Worm (Caenorhabditis elegans) whole organism, late embryonic: Measurements from ENCODE around the gene fbxb-35.
"Not testable (repeated sequence)": the region's sequence is repeated elsewhere in the genome, so short reads cannot be mapped to it uniquely, and the experiment has no call there.

Experiments used
- C38D4.7 ChIP-seq: fragments of 200-800 bp; sonication (Bioruptor generic); optimal IDR thresholded peaks from 2 replicates; lab custom pipeline; 2018; ENCODE audit warnings: mild to moderate bottlenecking, missing genetic modification characterization, moderate library complexity, missing compliant biosample characterization
- F13H6.1 ChIP-seq: sonication (generic microtip); optimal IDR thresholded peaks from 2 replicates; lab custom pipeline; 2016; ENCODE audit warnings: missing genetic modification characterization, missing compliant biosample characterization
- Y22D7AL.16 ChIP-seq: sonication (generic microtip); optimal IDR thresholded peaks from 2 replicates; lab custom pipeline; 2016; ENCODE audit warnings: missing genetic modification characterization, missing compliant biosample characterization
- ahr-1 ChIP-seq: sonication (generic microtip); optimal IDR thresholded peaks from 2 replicates; lab custom pipeline; 2016; ENCODE audit warnings: missing genetic modification characterization, missing compliant biosample characterization
- ama-1 ChIP-seq: fragments of 150-350 bp; optimal IDR thresholded peaks from 2 replicates; lab custom pipeline; 2014
- ceh-14 ChIP-seq: sonication (generic microtip); optimal IDR thresholded peaks from 2 replicates; lab custom pipeline; 2016; ENCODE audit warnings: missing genotype, missing genetic modification characterization, missing compliant biosample characterization
- ceh-18 ChIP-seq: sonication (generic microtip); optimal IDR thresholded peaks from 2 replicates; lab custom pipeline; 2016; ENCODE audit warnings: missing genetic modification characterization, missing compliant biosample characterization
- ceh-34 ChIP-seq: sonication (generic microtip); optimal IDR thresholded peaks from 2 replicates; lab custom pipeline; 2016; ENCODE audit warnings: mild to moderate bottlenecking, missing genetic modification characterization, missing compliant biosample characterization
- ceh-48 ChIP-seq: sonication (generic microtip); optimal IDR thresholded peaks from 2 replicates; lab custom pipeline; 2016; ENCODE audit warnings: missing genetic modification characterization, inconsistent platforms, missing compliant biosample characterization
- ceh-6 ChIP-seq: fragments of 200-800 bp; sonication (Bioruptor generic); optimal IDR thresholded peaks from 2 replicates; lab custom pipeline; 2018; ENCODE audit warnings: mild to moderate bottlenecking, missing genetic modification characterization, missing compliant biosample characterization
- che-1 ChIP-seq: sonication (generic microtip); optimal IDR thresholded peaks from 2 replicates; lab custom pipeline; 2016; ENCODE audit warnings: mild to moderate bottlenecking, missing genetic modification characterization, missing compliant biosample characterization
- dve-1 ChIP-seq: sonication (generic microtip); optimal IDR thresholded peaks from 2 replicates; lab custom pipeline; 2017; ENCODE audit warnings: antibody characterized with exemption, mild to moderate bottlenecking, missing genetic modification characterization, missing compliant biosample characterization
- elt-2 ChIP-seq: sonication (generic microtip); optimal IDR thresholded peaks from 2 replicates; lab custom pipeline; 2016; ENCODE audit warnings: missing genetic modification reagents, missing genetic modification characterization, missing compliant biosample characterization
- elt-4 ChIP-seq: sonication (generic microtip); optimal IDR thresholded peaks from 2 replicates; lab custom pipeline; 2016; ENCODE audit warnings: missing genetic modification characterization, missing compliant biosample characterization
- eyg-1 ChIP-seq: sonication (generic microtip); optimal IDR thresholded peaks from 2 replicates; lab custom pipeline; 2016; ENCODE audit warnings: missing genotype, missing genetic modification characterization, missing compliant biosample characterization
- fkh-10 ChIP-seq: fragments of 150-350 bp; optimal IDR thresholded peaks from 2 replicates; lab custom pipeline; 2014; ENCODE audit warnings: missing biosample characterization, missing genetic modification reagents, missing genetic modification characterization
- fkh-6 ChIP-seq: sonication (generic microtip); optimal IDR thresholded peaks from 2 replicates; lab custom pipeline; 2016; ENCODE audit warnings: missing genetic modification characterization, missing compliant biosample characterization
- gmeb-2 ChIP-seq: sonication (generic microtip); optimal IDR thresholded peaks from 2 replicates; lab custom pipeline; 2016; ENCODE audit warnings: missing genetic modification characterization, inconsistent platforms, missing compliant biosample characterization
- hlh-8 ChIP-seq: sonication (generic microtip); optimal IDR thresholded peaks from 2 replicates; lab custom pipeline; 2016; ENCODE audit warnings: missing genotype, missing genetic modification characterization, missing compliant biosample characterization
- lin-11 ChIP-seq: fragments of 200-800 bp; sonication (Bioruptor generic); optimal IDR thresholded peaks from 2 replicates; lab custom pipeline; 2018; ENCODE audit warnings: mild to moderate bottlenecking, missing genetic modification characterization, missing compliant biosample characterization
- nhr-232 ChIP-seq: sonication (generic microtip); optimal IDR thresholded peaks from 2 replicates; lab custom pipeline; 2016; ENCODE audit warnings: missing genetic modification characterization, missing compliant biosample characterization
- npax-4 ChIP-seq: sonication (generic microtip); optimal IDR thresholded peaks from 2 replicates; lab custom pipeline; 2016; ENCODE audit warnings: missing genetic modification characterization, missing compliant biosample characterization
- pat-9 ChIP-seq: fragments of 200-800 bp; sonication (Bioruptor generic); optimal IDR thresholded peaks from 2 replicates; lab custom pipeline; 2018; ENCODE audit warnings: mild to moderate bottlenecking, missing genetic modification characterization, moderate library complexity, missing compliant biosample characterization
- pha-2 ChIP-seq: sonication (generic microtip); optimal IDR thresholded peaks from 2 replicates; lab custom pipeline; 2017; ENCODE audit warnings: mild to moderate bottlenecking, missing genetic modification characterization, missing compliant biosample characterization
- pha-4 ChIP-seq: fragments of 150-350 bp; optimal IDR thresholded peaks from 2 replicates; lab custom pipeline; 2018; ENCODE audit warnings: missing biosample characterization, missing genetic modification reagents, missing genetic modification characterization
- pqm-1 ChIP-seq: sonication (generic microtip); optimal IDR thresholded peaks from 2 replicates; lab custom pipeline; 2016; ENCODE audit warnings: missing genetic modification characterization, missing compliant biosample characterization
- pros-1 ChIP-seq: fragments of 150-350 bp; optimal IDR thresholded peaks from 2 replicates; lab custom pipeline; 2014; ENCODE audit warnings: missing biosample characterization, missing genetic modification reagents, missing genetic modification characterization
- ref-2 ChIP-seq: sonication (generic microtip); optimal IDR thresholded peaks from 2 replicates; lab custom pipeline; 2016; ENCODE audit warnings: missing genetic modification characterization, missing compliant biosample characterization
- sdc-2 ChIP-seq: sonication (generic microtip); optimal IDR thresholded peaks from 2 replicates; lab custom pipeline; 2016; ENCODE audit warnings: missing genotype, missing genetic modification characterization, missing compliant biosample characterization
- syd-9 ChIP-seq: sonication (generic microtip); optimal IDR thresholded peaks from 2 replicates; lab custom pipeline; 2016; ENCODE audit warnings: mild to moderate bottlenecking, missing genetic modification characterization, moderate library complexity, missing compliant biosample characterization
- tbx-2 ChIP-seq: sonication (generic microtip); optimal IDR thresholded peaks from 2 replicates; lab custom pipeline; 2016; ENCODE audit warnings: missing genetic modification characterization, missing compliant biosample characterization
- tbx-7 ChIP-seq: sonication (generic microtip); optimal IDR thresholded peaks from 2 replicates; lab custom pipeline; 2016; ENCODE audit warnings: missing genotype, missing genetic modification characterization, missing compliant biosample characterization
- ttx-3 ChIP-seq: sonication (generic microtip); optimal IDR thresholded peaks from 2 replicates; lab custom pipeline; 2016; ENCODE audit warnings: missing genetic modification reagents, missing genetic modification characterization, missing compliant biosample characterization
- unc-3 ChIP-seq, 2 experiments: fragments of 200-800 bp in 1 of 2; sonication (Bioruptor generic) in 1 of 2; sonication (generic microtip) in 1 of 2; conservative IDR thresholded peaks in 1 of 2; optimal IDR thresholded peaks in 1 of 2; 2 replicates each; pipeline versions ENCODE4 v1.3.6 to Lab custom; 2016 to 2022; ENCODE audit warnings: missing compliant biosample characterization in 2 of 2, missing genetic modification characterization in 2 of 2, missing genetic modification reagents in 1 of 2
- unc-42 ChIP-seq: sonication (generic microtip); optimal IDR thresholded peaks from 2 replicates; lab custom pipeline; 2016; ENCODE audit warnings: missing genotype, missing genetic modification characterization, missing compliant biosample characterization
- unc-86 ChIP-seq: sonication (generic microtip); optimal IDR thresholded peaks from 2 replicates; lab custom pipeline; 2016; ENCODE audit warnings: missing genetic modification characterization, missing compliant biosample characterization
- zip-5 ChIP-seq: sonication (generic microtip); optimal IDR thresholded peaks from 2 replicates; lab custom pipeline; 2016; ENCODE audit warnings: missing genetic modification characterization, missing compliant biosample characterization
- ztf-16 ChIP-seq: sonication (generic microtip); optimal IDR thresholded peaks from 2 replicates; lab custom pipeline; 2017; ENCODE audit warnings: missing genetic modification characterization, missing compliant biosample characterization

fbxb-35 gene

ce11 chrII:2063989-2064388 lies 12.5 kb downstream of the fbxb-35 start, which contains the start of gene F07E5.13:
F07E5.13 (minus strand) TSS chrII:2064089.
- TF ChIP-seq elt-4 (tag; lab: Kevin White, UChicago) (no peak), tbx-7 (tag; lab: Kevin White, UChicago) (no peak), ttx-3 (tag; lab: Kevin White, UChicago) (no peak), dve-1 (tag; lab: Kevin White, UChicago) (no peak), eyg-1 (tag; lab: Kevin White, UChicago) (no peak), ceh-34 (tag; lab: Kevin White, UChicago) (no peak), nhr-232 (no peak), ztf-16 (tag; lab: Kevin White, UChicago) (no peak), syd-9 (no peak), C38D4.7 (GFP tag; lab: Kevin White, UChicago) (no peak)

- TF ChIP-seq ref-2 (tag; lab: Kevin White, UChicago) = no peak
- TF ChIP-seq ceh-18 (tag; lab: Kevin White, UChicago) = no peak
- TF ChIP-seq unc-3 (GFP tag; conservative IDR thresholded peaks at IDR 0.05; lab: Robert Waterston, UW) = no peak
- no peak for TF ChIP-seq unc-3 (tag; optimal IDR thresholded peaks at IDR 0.05; lab: Kevin White, UChicago)
- no peak for TF ChIP-seq pqm-1
- TF ChIP-seq Y22D7AL.16 (tag; lab: Kevin White, UChicago) = no peak
- no peak for TF ChIP-seq unc-86 (tag; lab: Kevin White, UChicago)
These were observed 13.0 kb downstream of the fbxb-35 start, which contains the start of gene fbxb-6 for ce11 chrII:2064497-2064896. fbxb-6 (plus strand) TSS chrII:2064797.

- TF ChIP-seq C38D4.7 (GFP tag; lab: Kevin White, UChicago); fkh-6 (tag; lab: Kevin White, UChicago); tbx-7 (tag; lab: Kevin White, UChicago): not testable (repeated sequence)
- TF ChIP-seq, all 69 proteins: peak for 0; not testable (repeated sequence) for 69
These were observed 16.1 kb downstream of the fbxb-35 start, which contains the start of gene F07E5.12 for ce11 chrII:2067451-2068021. F07E5.12 (plus strand) TSS chrII:2067971.

- TF ChIP-seq fkh-6 (tag; lab: Kevin White, UChicago) (no peak), npax-4 (tag; lab: Kevin White, UChicago) (no peak), tbx-2 (tag; lab: Kevin White, UChicago) (no peak), pha-4 (tag; lab: Kevin White, UChicago) (no peak), ref-2 (tag; lab: Kevin White, UChicago) (no peak), unc-3 (GFP tag; conservative IDR thresholded peaks at IDR 0.05; lab: Robert Waterston, UW) (no peak), unc-3 (tag; optimal IDR thresholded peaks at IDR 0.05; lab: Kevin White, UChicago) (no peak), ahr-1 (tag; lab: Kevin White, UChicago) (no peak), pros-1 (tag; lab: Kevin White, UChicago) (no peak), unc-42 (tag; lab: Kevin White, UChicago) (no peak), sdc-2 (no peak), gmeb-2 (tag; lab: Kevin White, UChicago) (no peak), ceh-14 (tag; lab: Kevin White, UChicago) (no peak), ama-1 (lab: Kevin White, UChicago) (no peak)
These were observed 20.0 kb downstream of the fbxb-35 start, which contains the start of gene F07E5.7 for ce11 chrII:2071429-2071828. F07E5.7 (minus strand) TSS chrII:2071529.

- TF ChIP-seq hlh-8 (tag; lab: Kevin White, UChicago) (no peak), elt-2 (no peak), fkh-10 (GFP tag; lab: Kevin White, UChicago) (no peak), zip-5 (tag; lab: Kevin White, UChicago) (no peak), ref-2 (tag; lab: Kevin White, UChicago) (no peak), ceh-6 (no peak), ceh-48 (tag; lab: Kevin White, UChicago) (no peak), pha-2 (tag; lab: Kevin White, UChicago) (no peak), lin-11 (tag; lab: Kevin White, UChicago) (no peak), tbx-7 (tag; lab: Kevin White, UChicago) (no peak), F13H6.1 (tag; lab: Kevin White, UChicago) (no peak), dve-1 (tag; lab: Kevin White, UChicago) (no peak), fkh-6 (tag; lab: Kevin White, UChicago) (no peak), nhr-232 (no peak), eyg-1 (tag; lab: Kevin White, UChicago) (no peak), che-1 (no peak), pat-9 (tag; lab: Kevin White, UChicago) (no peak), unc-42 (tag; lab: Kevin White, UChicago) (no peak)
These were observed 24.0 kb downstream of the fbxb-35 start, which contains the start of gene F07E5.8 for ce11 chrII:2075513-2075912. F07E5.8 (minus strand) TSS chrII:2075613.
